Worm (Caenorhabditis elegans) whole organism, L2 larva: ENCODE results near the gene ints-13.
A peak's percentile ranks its signal among the peaks of the same experiment; 100 is the strongest.

ENCODE experiments used
- C34F6.9 ChIP-seq: fragments of 150-350 bp; optimal IDR thresholded peaks from 2 replicates; lab custom pipeline; 2014; ENCODE audit warnings: missing biosample characterization, missing genetic modification characterization
- F13H6.1 ChIP-seq: sonication (generic microtip); optimal IDR thresholded peaks from 2 replicates; lab custom pipeline; 2016; ENCODE audit warnings: missing genetic modification characterization, missing compliant biosample characterization
- Y55F3AM.14 ChIP-seq: fragments of 200-800 bp; sonication (Bioruptor generic); optimal IDR thresholded peaks from 2 replicates; lab custom pipeline; 2018; ENCODE audit warnings: mild to moderate bottlenecking, missing genetic modification characterization, missing compliant biosample characterization
- ZK546.5 ChIP-seq: sonication (generic microtip); optimal IDR thresholded peaks from 2 replicates; lab custom pipeline; 2017; ENCODE audit warnings: missing biosample characterization, missing genetic modification characterization
- alr-1 ChIP-seq: fragments of 150-350 bp; optimal IDR thresholded peaks from 2 replicates; lab custom pipeline; 2014; ENCODE audit warnings: missing biosample characterization, missing genetic modification characterization
- aly-2 ChIP-seq: fragments of 150-350 bp; optimal IDR thresholded peaks from 2 replicates; lab custom pipeline; 2014; ENCODE audit warnings: missing biosample characterization, missing genetic modification characterization
- ama-1 ChIP-seq: fragments of 150-350 bp; optimal IDR thresholded peaks from 2 replicates; lab custom pipeline; 2018; ENCODE audit warnings: inconsistent platforms
- ceh-16 ChIP-seq: fragments of 150-350 bp; optimal IDR thresholded peaks from 2 replicates; lab custom pipeline; 2014; ENCODE audit warnings: missing biosample characterization, missing genetic modification characterization
- ceh-82 ChIP-seq: fragments of 150-350 bp; optimal IDR thresholded peaks from 2 replicates; lab custom pipeline; 2014; ENCODE audit warnings: missing biosample characterization, missing genetic modification characterization
- crh-2 ChIP-seq: sonication (generic microtip); optimal IDR thresholded peaks from 2 replicates; lab custom pipeline; 2017; ENCODE audit warnings: missing biosample characterization, missing genetic modification characterization
- egl-27 ChIP-seq: sonication (generic microtip); optimal IDR thresholded peaks from 3 replicates; lab custom pipeline; 2017; ENCODE audit warnings: missing biosample characterization, missing genetic modification reagents, missing genetic modification characterization
- elt-3 ChIP-seq: sonication (generic microtip); optimal IDR thresholded peaks from 2 replicates; lab custom pipeline; 2017; ENCODE audit warnings: missing biosample characterization, missing genetic modification characterization
- fos-1 ChIP-seq: fragments of 150-350 bp; optimal IDR thresholded peaks from 2 replicates; lab custom pipeline; 2014; ENCODE audit warnings: missing biosample characterization, missing genetic modification characterization
- gmeb-1 ChIP-seq: fragments of 150-350 bp; optimal IDR thresholded peaks from 2 replicates; lab custom pipeline; 2014; ENCODE audit warnings: missing biosample characterization, missing genetic modification characterization
- lin-11 ChIP-seq: fragments of 150-350 bp; sonication (generic microtip); optimal IDR thresholded peaks from 2 replicates; lab custom pipeline; 2014; ENCODE audit warnings: missing biosample characterization, missing genetic modification characterization, inconsistent platforms, mixed read lengths
- lin-13 ChIP-seq: fragments of 150-350 bp; optimal IDR thresholded peaks from 2 replicates; lab custom pipeline; 2014; ENCODE audit warnings: missing biosample characterization, missing genetic modification reagents, missing genetic modification characterization
- lin-39 ChIP-seq: fragments of 150-350 bp; optimal IDR thresholded peaks from 2 replicates; lab custom pipeline; 2014; ENCODE audit warnings: missing biosample characterization, missing genetic modification reagents, missing genetic modification characterization
- lsy-2 ChIP-seq, 2 experiments: fragments of 150-350 bp in 1 of 2; sonication (generic microtip) in 1 of 2; optimal IDR thresholded peaks; 2 replicates each; lab custom pipeline; 2014 to 2017; ENCODE audit warnings: missing biosample characterization in 2 of 2, missing genetic modification characterization in 2 of 2
- mab-5 ChIP-seq: fragments of 150-350 bp; optimal IDR thresholded peaks from 2 replicates; lab custom pipeline; 2014; ENCODE audit warnings: missing biosample characterization, missing genetic modification characterization
- mbf-1 ChIP-seq: sonication (generic microtip); optimal IDR thresholded peaks from 2 replicates; lab custom pipeline; 2017; ENCODE audit warnings: missing biosample characterization, missing genetic modification characterization
- nhr-12 ChIP-seq: fragments of 150-350 bp; optimal IDR thresholded peaks from 2 replicates; lab custom pipeline; 2014; ENCODE audit warnings: missing biosample characterization, missing genetic modification characterization
- nhr-129 ChIP-seq: fragments of 150-350 bp; optimal IDR thresholded peaks from 2 replicates; lab custom pipeline; 2014; ENCODE audit warnings: missing biosample characterization, missing genetic modification characterization
- nhr-23 ChIP-seq: fragments of 150-350 bp; optimal IDR thresholded peaks from 2 replicates; lab custom pipeline; 2014; ENCODE audit warnings: missing biosample characterization, missing genetic modification reagents, missing genetic modification characterization
- nhr-237 ChIP-seq: fragments of 150-350 bp; optimal IDR thresholded peaks from 2 replicates; lab custom pipeline; 2014; ENCODE audit warnings: missing biosample characterization, missing genetic modification characterization
- nhr-25 ChIP-seq: fragments of 150-350 bp; sonication (generic microtip); optimal IDR thresholded peaks from 3 replicates; lab custom pipeline; 2014; ENCODE audit warnings: missing biosample characterization, missing genetic modification characterization
- nhr-6 ChIP-seq: fragments of 150-350 bp; optimal IDR thresholded peaks from 2 replicates; lab custom pipeline; 2014; ENCODE audit warnings: missing biosample characterization, missing genetic modification characterization
- nhr-77 ChIP-seq: fragments of 150-350 bp; optimal IDR thresholded peaks from 2 replicates; lab custom pipeline; 2014; ENCODE audit warnings: missing biosample characterization, missing genetic modification characterization
- peb-1 ChIP-seq: fragments of 150-350 bp; optimal IDR thresholded peaks from 2 replicates; lab custom pipeline; 2014; ENCODE audit warnings: missing biosample characterization, missing genetic modification characterization
- sem-4 ChIP-seq: fragments of 150-350 bp; optimal IDR thresholded peaks from 2 replicates; lab custom pipeline; 2014; ENCODE audit warnings: missing biosample characterization, missing genetic modification reagents, missing genetic modification characterization
- sma-3 ChIP-seq: sonication (generic microtip); optimal IDR thresholded peaks from 2 replicates; lab custom pipeline; 2016; ENCODE audit warnings: missing genetic modification reagents, missing genetic modification characterization, missing compliant biosample characterization
- sma-9 ChIP-seq, 2 experiments: fragments of 150-350 bp in 1 of 2; sonication (generic microtip) in 1 of 2; optimal IDR thresholded peaks; 2 replicates each; lab custom pipeline; 2014 to 2016; ENCODE audit warnings: missing genetic modification characterization in 2 of 2, mild to moderate bottlenecking in 1 of 2, missing biosample characterization in 1 of 2, missing compliant biosample characterization in 1 of 2, missing genetic modification reagents in 1 of 2, moderate library complexity in 1 of 2
- unc-62 ChIP-seq: fragments of 150-350 bp; optimal IDR thresholded peaks from 2 replicates; lab custom pipeline; 2014; ENCODE audit warnings: missing biosample characterization, missing genetic modification reagents, missing genetic modification characterization
- zag-1 ChIP-seq: fragments of 150-350 bp; optimal IDR thresholded peaks from 2 replicates; lab custom pipeline; 2014; ENCODE audit warnings: missing biosample characterization, missing genetic modification characterization
- ztf-1 ChIP-seq: fragments of 200-800 bp; sonication (Bioruptor generic); conservative IDR thresholded peaks from 2 replicates; pipeline ENCODE4 v1.3.6; 2022; ENCODE audit warnings: missing genetic modification characterization, missing compliant biosample characterization
- ztf-11 ChIP-seq: sonication (generic microtip); optimal IDR thresholded peaks from 2 replicates; lab custom pipeline; 2017; ENCODE audit warnings: missing biosample characterization, missing genetic modification characterization
- ztf-4 ChIP-seq: fragments of 150-350 bp; optimal IDR thresholded peaks from 2 replicates; lab custom pipeline; 2014; ENCODE audit warnings: missing biosample characterization, missing genetic modification characterization

Gene ints-13

ce11 chrIV:237350-237749 lies at the start of gene ints-13:
Gene ints-13 (minus strand): TSS chrIV:237450.
- TF ChIP-seq peb-1 (tag; lab: Kevin White, UChicago) (no peak), Y55F3AM.14 (no peak), unc-62 (GFP tag; lab: Kevin White, UChicago) (no peak), ztf-11 (tag; lab: Kevin White, UChicago) (no peak), F13H6.1 (tag; lab: Kevin White, UChicago) (no peak), sem-4 (tag; lab: Kevin White, UChicago) (no peak), ceh-82 (tag; lab: Kevin White, UChicago) (no peak), mab-5 (no peak), ztf-1 (GFP tag; lab: Robert Waterston, UW) (no peak), gmeb-1 (tag; lab: Kevin White, UChicago) (no peak)

ce11 chrIV:283347-283746 lies 46.1 kb upstream of the ints-13 start, which contains the start of gene best-19:
Gene best-19 (plus strand): TSS chrIV:283647.
- TF ChIP-seq fos-1 (tag; lab: Kevin White, UChicago) (no peak), lin-13 (GFP tag; lab: Kevin White, UChicago) (no peak), alr-1 (tag; lab: Kevin White, UChicago) (no peak), ceh-82 (tag; lab: Kevin White, UChicago) (no peak), aly-2 (no peak), sma-3 (GFP tag; lab: Kevin White, UChicago) (no peak), ztf-4 (tag; lab: Kevin White, UChicago) (no peak), ama-1 (lab: Kevin White, UChicago) (no peak), nhr-129 (tag; lab: Kevin White, UChicago) (no peak), mab-5 (no peak), nhr-12 (tag; lab: Kevin White, UChicago) (no peak), zag-1 (tag; lab: Kevin White, UChicago) (no peak), mbf-1 (tag; lab: Kevin White, UChicago) (no peak), sem-4 (tag; lab: Kevin White, UChicago) (no peak)

- TF ChIP-seq fos-1 (tag; lab: Kevin White, UChicago) (no peak), unc-62 (GFP tag; lab: Kevin White, UChicago) (no peak), lin-39 (tag; lab: Kevin White, UChicago) (no peak), C34F6.9 (tag; lab: Kevin White, UChicago) (peak; percentile 29), sma-9 (GFP tag; optimal IDR thresholded peaks at IDR 0.05; lab: Kevin White, UChicago) (peak; percentile 15), sma-9 (tag; optimal IDR thresholded peaks at IDR 0.05; lab: Kevin White, UChicago) (no peak), nhr-25 (tag; lab: Kevin White, UChicago) (no peak), F13H6.1 (tag; lab: Kevin White, UChicago) (no peak), elt-3 (tag; lab: Kevin White, UChicago) (no peak), lin-11 (no peak), lsy-2 (tag; optimal IDR thresholded peaks at IDR 0.05; lab: Kevin White, UChicago) (no peak), nhr-6 (tag; lab: Kevin White, UChicago) (no peak), sem-4 (tag; lab: Kevin White, UChicago) (no peak), ceh-16 (tag; lab: Kevin White, UChicago) (no peak), nhr-237 (tag; lab: Kevin White, UChicago) (no peak), nhr-23 (no peak), aly-2 (no peak), nhr-12 (tag; lab: Kevin White, UChicago) (no peak), peb-1 (tag; lab: Kevin White, UChicago) (no peak), crh-2 (tag; lab: Kevin White, UChicago) (peak; percentile 67), egl-27 (tag; lab: Kevin White, UChicago) (no peak)
Observed at ce11 chrIV:282008-282407, 44.8 kb upstream of the ints-13 start.

- TF ChIP-seq peb-1 (tag; lab: Kevin White, UChicago), result no peak
- no peak for TF ChIP-seq nhr-6 (tag; lab: Kevin White, UChicago)
- no peak for TF ChIP-seq unc-62 (GFP tag; lab: Kevin White, UChicago)
- TF ChIP-seq mbf-1 (tag; lab: Kevin White, UChicago), result no peak
- no peak for TF ChIP-seq nhr-237 (tag; lab: Kevin White, UChicago)
- no peak for TF ChIP-seq nhr-77
- TF ChIP-seq ztf-4 (tag; lab: Kevin White, UChicago), result no peak
- no peak for TF ChIP-seq ZK546.5 (tag; lab: Kevin White, UChicago)
Observed at ce11 chrIV:278284-278683, 41.0 kb upstream of the ints-13 start.
